Worm (Caenorhabditis elegans) whole organism, early embryonic: ENCODE results near the gene try-10.

Experiments
- B0310.2 ChIP-seq: sonication (generic microtip); optimal IDR thresholded peaks from 2 replicates; lab custom pipeline; 2016; ENCODE audit warnings: mild to moderate bottlenecking, missing genetic modification characterization, missing compliant biosample characterization
- aly-1 ChIP-seq: sonication (generic microtip); optimal IDR thresholded peaks from 2 replicates; lab custom pipeline; 2016; ENCODE audit warnings: missing genetic modification characterization, missing compliant biosample characterization
- ama-1 ChIP-seq: fragments of 150-350 bp; optimal IDR thresholded peaks from 2 replicates; lab custom pipeline; 2014
- ceh-13 ChIP-seq: fragments of 200-800 bp; sonication (Bioruptor generic); optimal IDR thresholded peaks from 2 replicates; lab custom pipeline; 2018; ENCODE audit warnings: mild to moderate bottlenecking, missing genetic modification characterization, missing compliant biosample characterization
- ceh-36 ChIP-seq: sonication (generic microtip); optimal IDR thresholded peaks from 2 replicates; lab custom pipeline; 2016; ENCODE audit warnings: missing genetic modification characterization, inconsistent platforms, missing compliant biosample characterization
- ets-7 ChIP-seq: sonication (generic microtip); optimal IDR thresholded peaks from 2 replicates; lab custom pipeline; 2016; ENCODE audit warnings: missing genotype, missing genetic modification characterization, missing compliant biosample characterization
- flt-1 ChIP-seq: fragments of 200-800 bp; sonication (Bioruptor generic); IDR thresholded peaks from 2 replicates; pipeline ENCODE4 v1.3.6; 2022; ENCODE audit warnings: missing genetic modification characterization, missing compliant biosample characterization
- hmbx-1 ChIP-seq: sonication (generic microtip); optimal IDR thresholded peaks from 2 replicates; lab custom pipeline; 2016; ENCODE audit warnings: mild to moderate bottlenecking, missing genetic modification characterization, missing compliant biosample characterization
- hmg-4 ChIP-seq: fragments of 200-800 bp; sonication (Bioruptor generic); optimal IDR thresholded peaks from 2 replicates; lab custom pipeline; 2018; ENCODE audit warnings: mild to moderate bottlenecking, missing genetic modification characterization, missing compliant biosample characterization
- pes-1 ChIP-seq: fragments of 200-800 bp; sonication (Bioruptor generic); IDR thresholded peaks from 2 replicates; pipeline ENCODE4 v1.3.6; 2022; ENCODE audit warnings: missing genetic modification reagents, missing genetic modification characterization, missing compliant biosample characterization
- sea-1 ChIP-seq: fragments of 200-800 bp; sonication (Bioruptor generic); conservative IDR thresholded peaks from 2 replicates; pipeline ENCODE4 v1.3.6; 2022; ENCODE audit warnings: missing genetic modification characterization, missing compliant biosample characterization
- tbx-11 ChIP-seq: fragments of 200-800 bp; sonication (Bioruptor generic); IDR thresholded peaks from 2 replicates; pipeline ENCODE4 v1.3.6; 2022; ENCODE audit warnings: missing genetic modification characterization, missing compliant biosample characterization
- tbx-37 ChIP-seq: fragments of 200-800 bp; sonication (Bioruptor generic); conservative IDR thresholded peaks from 2 replicates; pipeline ENCODE4 v1.3.6; 2022; ENCODE audit warnings: missing genetic modification reagents, missing genetic modification characterization, missing compliant biosample characterization

ce11 chrV:13046125-13047123 lies 33.4 kb upstream of the try-10 start:
- TF ChIP-seq hmbx-1 (tag; lab: Kevin White, UChicago) (no peak), flt-1 (GFP tag; lab: Robert Waterston, UW) (no peak), ets-7 (tag; lab: Kevin White, UChicago) (no peak), ceh-36 (no peak), ama-1 (lab: Kevin White, UChicago) (no peak), hmg-4 (GFP tag; lab: Kevin White, UChicago) (no peak), ceh-13 (no peak), pes-1 (no peak), aly-1 (tag; lab: Kevin White, UChicago) (no peak), tbx-37 (no peak), B0310.2 (tag; lab: Kevin White, UChicago) (no peak), tbx-11 (no peak), sea-1 (GFP tag; lab: Robert Waterston, UW) (no peak)
